Worm (Caenorhabditis elegans): ENCODE data around the gene dss-1.

ce11 chrIII:1176080-1176608 lies 19.9 kb downstream of the dss-1 start, which contains the start of gene eak-3:
- TF ChIP-seq elt-2 (tag; optimal IDR thresholded peaks at IDR 0.05) = no peak
- TF ChIP-seq jun-1 (tag; optimal IDR thresholded peaks at IDR 0.05) = no peak
- no peak for TF ChIP-seq pqm-1 (tag; optimal IDR thresholded peaks at IDR 0.05)
- no peak for TF ChIP-seq zag-1 (tag; optimal IDR thresholded peaks at IDR 0.05)
- no peak for TF ChIP-seq skn-1 (tag; optimal IDR thresholded peaks at IDR 0.05)
- no peak for TF ChIP-seq nhr-237 (tag; optimal IDR thresholded peaks at IDR 0.05)
- TF ChIP-seq unc-62 (GFP tag; optimal IDR thresholded peaks at IDR 0.05) = no peak
- TF ChIP-seq egl-27 (tag; optimal IDR thresholded peaks at IDR 0.05) = no peak
- TF ChIP-seq snpc-4 (tag; optimal IDR thresholded peaks at IDR 0.05) = no peak
- no peak for TF ChIP-seq nhr-76 (tag; optimal IDR thresholded peaks at IDR 0.05)
- no peak for TF ChIP-seq ztf-11 (tag; optimal IDR thresholded peaks at IDR 0.05)
- TF ChIP-seq fkh-2 (tag; optimal IDR thresholded peaks at IDR 0.05) = no peak

Data from whole organism, L3 larva.